Worm (Caenorhabditis elegans): ENCODE results near the gene jun-1.

- TF ChIP-seq lin-39 (tag; optimal IDR thresholded peaks at IDR 0.05) (no peak), ama-1 (optimal IDR thresholded peaks at IDR 0.05) (no peak), aly-2 (tag; optimal IDR thresholded peaks at IDR 0.05) (no peak), nhr-237 (tag; optimal IDR thresholded peaks at IDR 0.05) (no peak), ZK546.5 (tag; optimal IDR thresholded peaks at IDR 0.05) (no peak), nhr-76 (tag; optimal IDR thresholded peaks at IDR 0.05) (no peak), pqm-1 (tag; optimal IDR thresholded peaks at IDR 0.05) (no peak)
These were observed 33.0 kb downstream of the jun-1 start, which contains the start of gene W07A12.4 for ce11 chrII:9145961-9146360.
